Worm (Caenorhabditis elegans) whole organism, young adult: ENCODE results near the gene clec-119.

ENCODE experiments used
- F57A8.1 ChIP-seq: fragments of 200-800 bp; sonication (Bioruptor generic); optimal IDR thresholded peaks from 2 replicates; lab custom pipeline; 2018; ENCODE audit warnings: mild to moderate bottlenecking, missing genetic modification characterization, moderate library complexity, missing compliant biosample characterization
- mxl-1 ChIP-seq: sonication (generic microtip); optimal IDR thresholded peaks from 2 replicates; lab custom pipeline; 2016; ENCODE audit warnings: missing genetic modification characterization, missing compliant biosample characterization
- snpc-1.3 ChIP-seq: sonication (generic microtip); optimal IDR thresholded peaks from 2 replicates; lab custom pipeline; 2017; ENCODE audit warnings: missing genetic modification characterization, mild to moderate bottlenecking, missing compliant biosample characterization, antibody characterized with exemption, moderate library complexity, missing genotype, missing genetic modification reagents; ENCODE audit not compliant: insufficient read depth

- TF ChIP-seq mxl-1 (tag; lab: Kevin White, UChicago) (no peak), snpc-1.3 (tag; lab: Kevin White, UChicago) (no peak), F57A8.1 (GFP tag; lab: Kevin White, UChicago) (no peak)
These were observed 14.5 kb upstream of the clec-119 start for ce11 chrII:1241176-1241730.
